Fruit fly (Drosophila melanogaster) S2 (cell line): ENCODE data around the gene CG17636.

Experiments used
- CG8478 ChIP-seq: fragments of >200 bp; optimal IDR thresholded peaks from 2 replicates; lab custom pipeline; 2018
- CTCF ChIP-seq, 2 experiments: fragments of >200 bp; optimal IDR thresholded peaks; 2 replicates each; lab custom pipeline; 2018

DNA sequence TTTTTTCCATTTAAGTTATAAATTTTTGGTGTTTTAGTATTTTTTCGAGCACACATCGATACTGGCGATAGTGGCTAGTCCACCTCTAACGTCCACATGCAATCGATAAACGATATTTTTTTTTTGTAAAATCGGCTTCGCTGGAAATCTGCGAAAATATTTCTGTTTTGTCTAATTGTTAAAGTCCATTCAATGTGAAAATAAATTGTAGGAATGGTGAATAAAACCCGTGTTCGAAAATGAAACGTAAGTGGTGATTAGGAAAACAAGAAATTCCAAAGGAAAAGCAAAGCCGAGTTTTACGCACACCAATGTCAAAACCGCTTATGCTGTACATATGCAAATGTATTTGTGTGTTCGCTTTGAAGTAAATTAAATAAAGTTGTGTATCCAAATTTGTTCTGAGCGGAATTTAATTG is 845 bp upstream of the CG17636 start, which contains the start of gene RhoGAP1A:
- no peak for TF ChIP-seq CTCF (optimal IDR thresholded peaks at IDR 0.05; lab: Kevin White, UChicago)
- TF ChIP-seq CG8478 (lab: Kevin White, UChicago): no peak
